Worm (Caenorhabditis elegans) whole organism, L4 larva: Measurements from ENCODE around the gene Y62H9A.2.

Experiments
- D1046.2 ChIP-seq: fragments of 200-800 bp; sonication (Bioruptor generic); IDR thresholded peaks from 2 replicates; pipeline ENCODE4 v1.3.6; 2022; ENCODE audit warnings: missing genetic modification characterization, missing compliant biosample characterization
- F26F4.8 ChIP-seq: fragments of 200-800 bp; sonication (Bioruptor generic); conservative IDR thresholded peaks from 2 replicates; pipeline ENCODE4 v1.3.6; 2022; ENCODE audit warnings: missing genetic modification characterization, missing compliant biosample characterization
- F37D6.2 ChIP-seq: sonication (generic microtip); optimal IDR thresholded peaks from 2 replicates; lab custom pipeline; 2016; ENCODE audit warnings: mild to moderate bottlenecking, missing genetic modification characterization, missing compliant biosample characterization
- F44E2.7 ChIP-seq: fragments of 200-800 bp; sonication (Bioruptor generic); IDR thresholded peaks from 2 replicates; pipeline ENCODE4 v2.1.2; 2022; ENCODE audit warnings: missing genetic modification characterization, missing compliant biosample characterization
- T20F7.1 ChIP-seq: fragments of 200-800 bp; sonication (Bioruptor generic); optimal IDR thresholded peaks from 2 replicates; lab custom pipeline; 2018; ENCODE audit warnings: mild to moderate bottlenecking, missing genetic modification characterization, missing compliant biosample characterization
- Y48G9A.11 ChIP-seq: fragments of 200-800 bp; sonication (Bioruptor generic); IDR thresholded peaks from 2 replicates; pipeline ENCODE4 v1.3.6; 2022; ENCODE audit warnings: missing genetic modification reagents, missing genetic modification characterization, missing compliant biosample characterization
- Y75B8A.6 ChIP-seq: fragments of 200-800 bp; sonication (Bioruptor generic); IDR thresholded peaks from 2 replicates; pipeline ENCODE4 v1.3.6; 2022; ENCODE audit warnings: missing genetic modification reagents, missing genetic modification characterization, missing compliant biosample characterization
- ZK337.2 ChIP-seq: fragments of 200-800 bp; sonication (Bioruptor generic); IDR thresholded peaks from 2 replicates; pipeline ENCODE4 v1.3.6; 2022; ENCODE audit warnings: missing genetic modification reagents, missing genetic modification characterization, missing compliant biosample characterization
- ceh-44 ChIP-seq: fragments of 200-800 bp; sonication (Bioruptor generic); IDR thresholded peaks from 2 replicates; pipeline ENCODE4 v1.3.6; 2022; ENCODE audit warnings: missing genetic modification reagents, missing genetic modification characterization, missing compliant biosample characterization
- ceh-62 ChIP-seq: sonication (generic microtip); optimal IDR thresholded peaks from 2 replicates; lab custom pipeline; 2017; ENCODE audit warnings: missing biosample characterization, missing genetic modification characterization
- ces-1 ChIP-seq: fragments of 150-350 bp; sonication (generic microtip); optimal IDR thresholded peaks from 4 replicates; lab custom pipeline; 2014; ENCODE audit warnings: missing biosample characterization, missing genetic modification reagents, missing genetic modification characterization
- cey-2 ChIP-seq: sonication (generic microtip); optimal IDR thresholded peaks from 3 replicates; lab custom pipeline; 2017; ENCODE audit warnings: missing genetic modification characterization, mild to moderate bottlenecking, missing compliant biosample characterization, antibody characterized with exemption, borderline replicate concordance; ENCODE audit not compliant: insufficient read depth
- ctbp-1 ChIP-seq: fragments of 200-800 bp; sonication (Bioruptor generic); IDR thresholded peaks from 2 replicates; pipeline ENCODE4 v1.3.6; 2022; ENCODE audit warnings: missing genetic modification reagents, missing genetic modification characterization, missing compliant biosample characterization
- daf-12 ChIP-seq: fragments of 150-350 bp; optimal IDR thresholded peaks from 2 replicates; lab custom pipeline; 2014; ENCODE audit warnings: missing biosample characterization, missing genetic modification reagents, missing genetic modification characterization
- daf-19 ChIP-seq: fragments of 200-800 bp; sonication (Bioruptor generic); conservative IDR thresholded peaks from 2 replicates; pipeline ENCODE4 v1.3.6; 2022; ENCODE audit warnings: missing genetic modification characterization, missing compliant biosample characterization
- dmd-6 ChIP-seq: fragments of 200-800 bp; sonication (Bioruptor generic); IDR thresholded peaks from 2 replicates; pipeline ENCODE4 v1.3.6; 2022; ENCODE audit warnings: missing genetic modification reagents, missing genetic modification characterization, missing compliant biosample characterization
- dmd-9 ChIP-seq: fragments of 200-800 bp; sonication (Bioruptor generic); IDR thresholded peaks from 2 replicates; pipeline ENCODE4 v1.3.6; 2022; ENCODE audit warnings: missing genetic modification reagents, missing genetic modification characterization, missing compliant biosample characterization
- egl-43 ChIP-seq: fragments of 200-800 bp; sonication (Bioruptor generic); IDR thresholded peaks from 2 replicates; pipeline ENCODE4 v1.3.6; 2022; ENCODE audit warnings: missing genetic modification reagents, missing genetic modification characterization, missing compliant biosample characterization
- fos-1 ChIP-seq: fragments of 150-350 bp; optimal IDR thresholded peaks from 2 replicates; lab custom pipeline; 2014; ENCODE audit warnings: missing biosample characterization, missing genetic modification characterization
- gei-8 ChIP-seq: fragments of 200-800 bp; sonication (Bioruptor generic); optimal IDR thresholded peaks from 2 replicates; lab custom pipeline; 2018; ENCODE audit warnings: mild to moderate bottlenecking, missing genetic modification characterization, missing compliant biosample characterization
- hmg-1.1 ChIP-seq: fragments of 200-800 bp; sonication (Bioruptor generic); IDR thresholded peaks from 2 replicates; pipeline ENCODE4 v1.3.6; 2022; ENCODE audit warnings: missing genetic modification reagents, missing genetic modification characterization, missing compliant biosample characterization
- lin-1 ChIP-seq: fragments of 200-800 bp; sonication (Bioruptor generic); IDR thresholded peaks from 2 replicates; pipeline ENCODE4 v1.3.6; 2022; ENCODE audit warnings: missing genetic modification reagents, missing genetic modification characterization, missing compliant biosample characterization
- lin-13 ChIP-seq: fragments of 150-350 bp; optimal IDR thresholded peaks from 2 replicates; lab custom pipeline; 2014; ENCODE audit warnings: missing biosample characterization, missing genetic modification reagents, missing genetic modification characterization
- lin-29 ChIP-seq: fragments of 200-800 bp; sonication (Bioruptor generic); IDR thresholded peaks from 2 replicates; pipeline ENCODE4 v1.3.6; 2022; ENCODE audit warnings: missing genetic modification reagents, missing genetic modification characterization, missing compliant biosample characterization
- madf-5 ChIP-seq, 2 experiments: fragments of 200-800 bp; sonication (Bioruptor generic); IDR thresholded peaks; 2 replicates each; pipeline ENCODE4 v1.3.6; 2022; ENCODE audit warnings: missing compliant biosample characterization in 2 of 2, missing genetic modification characterization in 2 of 2
- madf-9 ChIP-seq: fragments of 200-800 bp; sonication (Bioruptor generic); conservative IDR thresholded peaks from 2 replicates; pipeline ENCODE4 v1.3.6; 2022; ENCODE audit warnings: missing genetic modification reagents, missing genetic modification characterization, missing compliant biosample characterization
- mdl-1 ChIP-seq, 2 experiments: fragments of 150-350 bp in 1 of 2; sonication (generic microtip) in 1 of 2; optimal IDR thresholded peaks; 2 replicates each; lab custom pipeline; 2014 to 2017; ENCODE audit warnings: missing biosample characterization in 2 of 2, missing genetic modification characterization in 2 of 2
- mdt-29 ChIP-seq: fragments of 200-800 bp; sonication (Bioruptor generic); IDR thresholded peaks from 2 replicates; pipeline ENCODE4 v1.3.6; 2022; ENCODE audit warnings: missing genetic modification reagents, missing genetic modification characterization, missing compliant biosample characterization
- mes-2 ChIP-seq: sonication (generic microtip); optimal IDR thresholded peaks from 2 replicates; lab custom pipeline; 2016; ENCODE audit warnings: missing genotype, mild to moderate bottlenecking, missing genetic modification characterization, missing compliant biosample characterization; ENCODE audit not compliant: poor library complexity, severe bottlenecking
- mxl-3 ChIP-seq: fragments of 200-800 bp; sonication (Bioruptor generic); optimal IDR thresholded peaks from 2 replicates; lab custom pipeline; 2018; ENCODE audit warnings: mild to moderate bottlenecking, missing genetic modification characterization, missing compliant biosample characterization
- nhr-11 ChIP-seq: fragments of 150-350 bp; optimal IDR thresholded peaks from 2 replicates; lab custom pipeline; 2014; ENCODE audit warnings: missing biosample characterization, missing genetic modification characterization
- nhr-111 ChIP-seq: fragments of 200-800 bp; sonication (Bioruptor generic); optimal IDR thresholded peaks from 2 replicates; lab custom pipeline; 2018; ENCODE audit warnings: mild to moderate bottlenecking, missing genetic modification characterization, missing compliant biosample characterization
- nhr-237 ChIP-seq: sonication (generic microtip); optimal IDR thresholded peaks from 2 replicates; lab custom pipeline; 2017; ENCODE audit warnings: missing biosample characterization, missing genetic modification characterization
- nhr-41 ChIP-seq: fragments of 200-800 bp; sonication (Bioruptor generic); IDR thresholded peaks from 2 replicates; pipeline ENCODE4 v1.3.6; 2022; ENCODE audit warnings: missing genetic modification reagents, missing genetic modification characterization, missing compliant biosample characterization
- nhr-42 ChIP-seq: fragments of 200-800 bp; sonication (Bioruptor generic); IDR thresholded peaks from 2 replicates; pipeline ENCODE4 v1.3.6; 2022; ENCODE audit warnings: missing genetic modification characterization, missing compliant biosample characterization
- nhr-48 ChIP-seq: sonication (generic microtip); optimal IDR thresholded peaks from 2 replicates; lab custom pipeline; 2016; ENCODE audit warnings: mild to moderate bottlenecking, missing genetic modification characterization, missing compliant biosample characterization
- nhr-6 ChIP-seq: fragments of 150-350 bp; optimal IDR thresholded peaks from 2 replicates; lab custom pipeline; 2014; ENCODE audit warnings: missing biosample characterization, missing genetic modification characterization
- php-3 ChIP-seq: fragments of 200-800 bp; sonication (Bioruptor generic); IDR thresholded peaks from 2 replicates; pipeline ENCODE4 v1.3.6; 2022; ENCODE audit warnings: missing genetic modification reagents, missing genetic modification characterization, missing compliant biosample characterization
- sdz-12 ChIP-seq: fragments of 200-800 bp; sonication (Bioruptor generic); optimal IDR thresholded peaks from 2 replicates; lab custom pipeline; 2018; ENCODE audit warnings: mild to moderate bottlenecking, missing genetic modification characterization, missing compliant biosample characterization
- snpc-1.2 ChIP-seq: fragments of 200-800 bp; sonication (Bioruptor generic); IDR thresholded peaks from 2 replicates; pipeline ENCODE4 v1.3.6; 2022; ENCODE audit warnings: missing genetic modification reagents, missing genetic modification characterization, missing compliant biosample characterization
- spr-3 ChIP-seq: fragments of 200-800 bp; sonication (Bioruptor generic); optimal IDR thresholded peaks from 2 replicates; lab custom pipeline; 2018; ENCODE audit warnings: mild to moderate bottlenecking, missing genetic modification characterization, missing compliant biosample characterization
- unc-39 ChIP-seq: sonication (generic microtip); optimal IDR thresholded peaks from 2 replicates; lab custom pipeline; 2017; ENCODE audit warnings: missing biosample characterization, missing genetic modification characterization
- unc-62 ChIP-seq, 3 experiments: fragments of 150-350 bp in 1 of 3; sonication (generic microtip); optimal IDR thresholded peaks in 2 of 3; peaks in 1 of 3; 1 replicate in 1 of 3; 2 replicates in 2 of 3; lab custom pipeline; 2014 to 2017; ENCODE audit warnings: missing biosample characterization in 3 of 3, missing genetic modification characterization in 3 of 3, missing genetic modification reagents in 3 of 3, missing genotype in 1 of 3
- zip-11 ChIP-seq: fragments of 200-800 bp; sonication (Bioruptor generic); IDR thresholded peaks from 2 replicates; pipeline ENCODE4 v1.3.6; 2022; ENCODE audit warnings: missing genetic modification characterization, missing compliant biosample characterization
- zip-2 ChIP-seq: fragments of 150-350 bp; optimal IDR thresholded peaks from 2 replicates; lab custom pipeline; 2014; ENCODE audit warnings: missing biosample characterization, missing genetic modification characterization

Y62H9A.2 gene

DNA sequence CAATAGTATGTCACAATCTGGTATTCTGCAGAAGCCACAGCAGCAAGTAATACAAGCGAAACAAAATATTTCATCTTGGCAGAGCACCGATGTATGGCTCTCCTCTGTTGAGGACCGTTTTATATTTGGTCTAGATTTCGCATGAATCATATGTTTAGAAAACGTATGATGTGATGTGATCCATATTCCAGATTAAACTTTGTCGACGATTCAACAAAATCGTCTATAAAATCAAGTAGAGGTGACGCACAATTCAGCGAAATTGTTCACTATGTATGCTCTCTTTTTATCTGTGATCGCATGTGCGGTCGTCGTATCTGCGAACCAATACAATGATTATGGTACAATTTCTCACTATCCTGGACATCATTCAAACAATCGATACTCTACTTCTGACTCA lies 1.9 kb upstream of the Y62H9A.2 start, which contains the start of the genes Y62H9A.3 and Y62H9A.4:
Gene Y62H9A.3 (minus strand): TSS at position 101 of the 400 bp plus-strand sequence.
Gene Y62H9A.4 (plus strand): TSS at position 256 of the 400 bp plus-strand sequence.
- no peak for TF ChIP-seq unc-39 (tag; lab: Kevin White, UChicago)
- no peak for TF ChIP-seq Y48G9A.11 (GFP tag; lab: Robert Waterston, UW)
- TF ChIP-seq nhr-6: no peak
- TF ChIP-seq nhr-11 (tag; lab: Kevin White, UChicago): no peak
- TF ChIP-seq unc-62 (GFP tag; optimal IDR thresholded peaks at IDR 0.05 in 1 of 2; lab: Kevin White, UChicago): peak in 1 of 2 experiments; percentile 55
- no peak for TF ChIP-seq unc-62 (tag; optimal IDR thresholded peaks at IDR 0.05; lab: Kevin White, UChicago)
- no peak for TF ChIP-seq mdl-1 (tag; optimal IDR thresholded peaks at IDR 0.05; lab: Kevin White, UChicago)
- TF ChIP-seq, all 104 proteins: peak for 1

DNA sequence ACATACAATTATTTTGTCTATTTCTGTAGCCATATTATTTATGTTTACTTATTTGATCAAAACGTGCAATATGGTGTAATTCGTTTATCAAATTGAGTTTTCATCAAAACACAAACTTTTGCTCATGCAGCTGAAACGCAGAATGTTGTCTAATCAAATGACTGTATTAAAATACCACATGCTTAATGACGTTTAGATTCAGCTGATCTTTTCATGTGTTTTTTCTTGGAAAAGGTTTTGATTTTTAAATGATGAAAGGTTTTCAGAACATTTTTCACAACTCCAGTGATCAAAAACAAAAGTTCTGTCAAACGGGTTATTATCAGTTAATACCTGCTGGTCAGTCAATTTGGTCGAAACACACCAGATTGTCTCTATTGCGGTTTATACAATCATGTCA lies 2.7 kb downstream of the Y62H9A.2 start, which contains the start of gene Y62H9A.1:
Gene Y62H9A.1 (plus strand): TSS at position 282 of the 400 bp plus-strand sequence.
- TF ChIP-seq mdl-1 (tag; optimal IDR thresholded peaks at IDR 0.05; lab: Kevin White, UChicago) (no peak), lin-29 (no peak), ctbp-1 (no peak), egl-43 (GFP tag; lab: Robert Waterston, UW) (no peak), lin-13 (GFP tag; lab: Kevin White, UChicago) (no peak), ceh-62 (no peak), nhr-42 (GFP tag; lab: Robert Waterston, UW) (no peak), F26F4.8 (no peak), F44E2.7 (GFP tag; lab: Robert Waterston, UW) (no peak), D1046.2 (no peak), zip-11 (GFP tag; lab: Robert Waterston, UW) (no peak), fos-1 (tag; lab: Kevin White, UChicago) (no peak), gei-8 (GFP tag; lab: Kevin White, UChicago) (no peak), zip-2 (no peak), dmd-6 (no peak), F37D6.2 (no peak), lin-1 (no peak)
- TF ChIP-seq, all 104 proteins: peak for 0

DNA sequence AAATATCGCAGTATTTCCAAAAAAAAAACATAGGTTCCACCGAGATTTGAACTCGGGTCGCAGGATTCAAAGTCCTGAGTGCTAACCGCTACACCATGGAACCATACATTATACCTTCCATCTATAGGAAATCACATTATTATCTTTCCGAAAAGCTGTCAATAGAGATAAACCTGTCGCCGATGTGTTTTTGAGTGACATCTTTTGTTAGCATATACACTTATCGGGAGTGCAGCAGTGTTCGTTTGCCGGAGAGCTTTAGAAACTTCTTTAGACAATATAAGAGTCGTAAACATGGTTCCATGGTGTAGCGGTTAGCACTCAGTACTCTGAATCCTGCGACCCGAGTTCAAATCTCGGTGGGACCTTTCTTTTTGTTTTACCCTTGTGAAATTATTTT lies 5.8 kb downstream of the Y62H9A.2 start:
- 0 out of 2 replicates have a peak, but pooled peaks have one; percentile 26 for TF ChIP-seq ceh-44 (GFP tag; lab: Robert Waterston, UW)
- no peak for TF ChIP-seq mes-2 (tag; lab: Kevin White, UChicago)
- TF ChIP-seq nhr-48 (tag; lab: Kevin White, UChicago): peak; percentile 44
- TF ChIP-seq F44E2.7 (GFP tag; lab: Robert Waterston, UW): no peak
- no peak for TF ChIP-seq ZK337.2 (GFP tag; lab: Robert Waterston, UW)
- TF ChIP-seq daf-12 (tag; lab: Kevin White, UChicago): no peak
- TF ChIP-seq mdt-29 (GFP tag; lab: Robert Waterston, UW): peak; percentile 71; the same call in 1 of the 2 replicates
- TF ChIP-seq nhr-111 (GFP tag; lab: Kevin White, UChicago): peak; percentile 27
- TF ChIP-seq spr-3 (GFP tag; lab: Kevin White, UChicago): peak; percentile 6
- TF ChIP-seq Y75B8A.6 (GFP tag; lab: Robert Waterston, UW): 0 out of 2 replicates have a peak, but pooled peaks have one; percentile 20
- peak; percentile 61; the same call in 1 of the 2 replicates for TF ChIP-seq ctbp-1
- peak; percentile 78; the same call in 1 of the 2 replicates for TF ChIP-seq snpc-1.2 (GFP tag; lab: Robert Waterston, UW)
- no peak for TF ChIP-seq ces-1
- peak; percentile 31 for TF ChIP-seq mxl-3 (GFP tag; lab: Kevin White, UChicago)
- peak; percentile 38; the same call in 1 of the 2 replicates for TF ChIP-seq F26F4.8
- TF ChIP-seq hmg-1.1: peak; percentile 65
- TF ChIP-seq nhr-237 (tag; lab: Kevin White, UChicago): no peak
- peak in 1 of 2 experiments; percentile 18 for TF ChIP-seq unc-62 (GFP tag; optimal IDR thresholded peaks at IDR 0.05 in 1 of 2; lab: Kevin White, UChicago)
- no peak for TF ChIP-seq unc-62 (tag; optimal IDR thresholded peaks at IDR 0.05; lab: Kevin White, UChicago)
- 0 out of 2 replicates have a peak, but pooled peaks have one; percentile 44 for TF ChIP-seq dmd-9 (GFP tag; lab: Robert Waterston, UW)
- 0 out of 2 replicates have a peak, but pooled peaks have one; percentile 29 for TF ChIP-seq madf-9 (GFP tag; lab: Robert Waterston, UW)
- 0 out of 2 replicates have a peak, but pooled peaks have one; percentile 19 for TF ChIP-seq daf-19
- TF ChIP-seq madf-5 (GFP tag; IDR thresholded peaks at IDR 0.05; lab: Robert Waterston, UW): peak in 1 of 2 experiments; percentile 80; a peak in 1 of 4 replicates
- TF ChIP-seq dmd-6: peak; percentile 56
- peak; percentile 84 for TF ChIP-seq nhr-42 (GFP tag; lab: Robert Waterston, UW)
- peak; percentile 32; the same call in 1 of the 2 replicates for TF ChIP-seq nhr-41
- TF ChIP-seq cey-2: no peak
- no peak for TF ChIP-seq sdz-12 (GFP tag; lab: Kevin White, UChicago)
- peak; percentile 49; the same call in 1 of the 2 replicates for TF ChIP-seq php-3 (GFP tag; lab: Robert Waterston, UW)
- TF ChIP-seq T20F7.1 (GFP tag; lab: Kevin White, UChicago): no peak
